Worm (Caenorhabditis elegans): ENCODE results near the gene K08E5.1.
A peak's percentile ranks its signal among the peaks of the same experiment; 100 is the strongest.

Gene K08E5.1

ce11 chrIII:10123586-10124233, 22.9 kb downstream of the K08E5.1 start, which contains the start of gene ttll-4:
ttll-4 (plus strand) TSS chrIII:10124183.
- TF ChIP-seq nhr-41 (GFP tag; IDR thresholded peaks at IDR 0.05) (no peak), ceh-28 (tag; optimal IDR thresholded peaks at IDR 0.05) (no peak), unc-62 (GFP tag; optimal IDR thresholded peaks at IDR 0.05 in 1 of 2) (no peak), unc-62 (tag; optimal IDR thresholded peaks at IDR 0.05) (no peak), cey-2 (tag; optimal IDR thresholded peaks at IDR 0.05; ENCODE audit: borderline replicate concordance, insufficient read depth) (no peak), gei-8 (GFP tag; optimal IDR thresholded peaks at IDR 0.05) (no peak), mxl-3 (GFP tag; optimal IDR thresholded peaks at IDR 0.05) (no peak), nhr-25 (tag; optimal IDR thresholded peaks at IDR 0.05; ENCODE audit: borderline replicate concordance, insufficient read depth) (no peak), daf-12 (tag; optimal IDR thresholded peaks at IDR 0.05) (no peak), R02D3.7 (tag; optimal IDR thresholded peaks at IDR 0.05) (peak; percentile 40), nhr-237 (tag; optimal IDR thresholded peaks at IDR 0.05) (no peak), F10B5.3 (tag; optimal IDR thresholded peaks at IDR 0.05) (no peak), ZK337.2 (GFP tag; IDR thresholded peaks at IDR 0.05) (no peak), ama-1 (optimal IDR thresholded peaks at IDR 0.05) (no peak), nhr-77 (tag; optimal IDR thresholded peaks at IDR 0.05) (no peak), hmg-1.1 (GFP tag; IDR thresholded peaks at IDR 0.05) (peak; percentile 62; the same call in 1 of the 2 replicates), spr-3 (GFP tag; optimal IDR thresholded peaks at IDR 0.05) (no peak), arid-1 (GFP tag; conservative IDR thresholded peaks at IDR 0.05) (no peak), madf-5 (GFP tag; IDR thresholded peaks at IDR 0.05) (no peak), D1046.2 (GFP tag; IDR thresholded peaks at IDR 0.05) (peak; percentile 21; the same call in 1 of the 2 replicates), snpc-1.2 (GFP tag; IDR thresholded peaks at IDR 0.05) (no peak), nhr-6 (tag; optimal IDR thresholded peaks at IDR 0.05) (no peak), aha-1 (tag) (no peak), Y105C5A.15 (GFP tag; IDR thresholded peaks at IDR 0.05) (no peak), mdt-29 (GFP tag; IDR thresholded peaks at IDR 0.05) (0 out of 2 replicates have a peak, but pooled peaks have one; percentile 39), hif-1 (tag; optimal IDR thresholded peaks at IDR 0.05) (peak in 1 of 2 experiments; percentile 20), nhr-28 (tag; optimal IDR thresholded peaks at IDR 0.05) (no peak), ceh-20 (GFP tag; IDR thresholded peaks at IDR 0.05) (peak; percentile 55), vab-7 (GFP tag; IDR thresholded peaks at IDR 0.05) (peak; percentile 87), lin-1 (GFP tag; IDR thresholded peaks at IDR 0.05) (no peak), Y48G9A.11 (GFP tag; IDR thresholded peaks at IDR 0.05) (peak; percentile 64), nhr-10 (tag; optimal IDR thresholded peaks at IDR 0.05) (no peak), spr-1 (tag; optimal IDR thresholded peaks at IDR 0.05) (no peak), nhr-102 (tag; optimal IDR thresholded peaks at IDR 0.05) (no peak), dve-1 (tag; optimal IDR thresholded peaks at IDR 0.05; ENCODE audit: insufficient read depth) (no peak), Y75B8A.6 (GFP tag; IDR thresholded peaks at IDR 0.05) (no peak), daf-19 (GFP tag; conservative IDR thresholded peaks at IDR 0.05) (no peak), snpc-4 (tag; optimal IDR thresholded peaks at IDR 0.05) (no peak), pha-4 (GFP tag; IDR thresholded peaks at IDR 0.05) (no peak), pha-4 (tag; optimal IDR thresholded peaks at IDR 0.05) (no peak), lsy-2 (tag; optimal IDR thresholded peaks at IDR 0.05) (peak in 1 of 2 experiments; percentile 62), daf-8 (GFP tag; IDR thresholded peaks at IDR 0.05) (no peak), nhr-111 (GFP tag; optimal IDR thresholded peaks at IDR 0.05) (no peak), F37D6.2 (tag; optimal IDR thresholded peaks at IDR 0.05) (no peak), lin-39 (tag; optimal IDR thresholded peaks at IDR 0.05) (no peak), skn-1 (tag; optimal IDR thresholded peaks at IDR 0.05) (no peak), saeg-2 (GFP tag; IDR thresholded peaks at IDR 0.05) (no peak), nhr-76 (tag; optimal IDR thresholded peaks at IDR 0.05) (no peak), tra-1 (GFP tag; IDR thresholded peaks at IDR 0.05) (0 out of 2 replicates have a peak, but pooled peaks have one; percentile 21), attf-4 (tag; optimal IDR thresholded peaks at IDR 0.05) (no peak), ceh-82 (tag; optimal IDR thresholded peaks at IDR 0.05) (no peak)
